Worm (Caenorhabditis elegans): Measurements from ENCODE around the gene fcmt-1.

DNA sequence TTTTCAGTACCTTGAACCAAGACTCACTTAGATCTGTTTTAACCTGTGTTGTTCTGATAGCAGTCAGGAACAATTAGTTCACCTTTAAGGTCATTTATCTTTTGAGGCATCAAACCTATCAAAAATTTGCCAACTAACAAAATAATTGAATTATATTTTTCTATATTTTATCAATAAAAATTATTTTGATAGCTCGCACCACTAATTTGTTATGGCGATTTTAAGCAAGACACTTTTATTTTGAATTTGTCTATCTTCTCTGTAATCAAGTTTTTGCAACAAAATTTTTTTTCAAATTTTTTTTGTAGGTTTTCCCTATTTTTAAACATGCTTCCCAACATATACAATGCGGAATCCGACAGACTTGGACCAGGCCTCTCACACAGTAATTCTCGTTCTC, 20.7 kb downstream of the fcmt-1 start, which contains the start of gene kel-1:
- no peak for TF ChIP-seq ama-1 (optimal IDR thresholded peaks at IDR 0.05)
- no peak for TF ChIP-seq pes-1 (GFP tag; IDR thresholded peaks at IDR 0.05)
- no peak for TF ChIP-seq F13C5.2 (tag; optimal IDR thresholded peaks at IDR 0.05)
- TF ChIP-seq hmg-4 (GFP tag; optimal IDR thresholded peaks at IDR 0.05) = no peak

Data from whole organism, early embryonic.